Worm (Caenorhabditis elegans) whole organism, young adult: ENCODE measurements around the gene gipc-2.

Experiments
- B0019.2 ChIP-seq: fragments of 200-800 bp; sonication (Bioruptor generic); conservative IDR thresholded peaks from 2 replicates; pipeline ENCODE4 v1.3.6; 2022; ENCODE audit warnings: missing genetic modification reagents, missing genetic modification characterization, missing compliant biosample characterization
- B0261.1 ChIP-seq: sonication (generic microtip); optimal IDR thresholded peaks from 2 replicates; lab custom pipeline; 2016; ENCODE audit warnings: mild to moderate bottlenecking, missing genetic modification characterization, moderate library complexity, missing compliant biosample characterization
- C06A6.2 ChIP-seq: fragments of 200-800 bp; sonication (Bioruptor generic); conservative IDR thresholded peaks from 2 replicates; pipeline ENCODE4 v1.3.6; 2022; ENCODE audit warnings: missing genetic modification characterization, missing compliant biosample characterization
- F22D6.2 ChIP-seq: sonication (generic microtip); optimal IDR thresholded peaks from 2 replicates; lab custom pipeline; 2016; ENCODE audit warnings: mild to moderate bottlenecking, missing genetic modification characterization, missing compliant biosample characterization
- F39B2.1 ChIP-seq: fragments of 200-800 bp; sonication (Bioruptor generic); IDR thresholded peaks from 2 replicates; pipeline ENCODE4 v1.3.6; 2022; ENCODE audit warnings: missing genetic modification reagents, missing genetic modification characterization, missing compliant biosample characterization
- F49E8.2 ChIP-seq: sonication (generic microtip); optimal IDR thresholded peaks from 3 replicates; lab custom pipeline; 2017; ENCODE audit warnings: missing genetic modification characterization, mild to moderate bottlenecking, missing compliant biosample characterization, antibody characterized with exemption, moderate library complexity; ENCODE audit not compliant: insufficient read depth
- F55B11.4 ChIP-seq: sonication (generic microtip); optimal IDR thresholded peaks from 2 replicates; lab custom pipeline; 2016; ENCODE audit warnings: missing compliant biosample characterization, missing genetic modification characterization, borderline replicate concordance; ENCODE audit not compliant: insufficient read depth
- K11D2.4 ChIP-seq: fragments of 200-800 bp; sonication (Bioruptor generic); IDR thresholded peaks from 2 replicates; pipeline ENCODE4 v1.3.6; 2022; ENCODE audit warnings: missing genetic modification reagents, missing genetic modification characterization, missing compliant biosample characterization
- atf-7 ChIP-seq: sonication (generic microtip); optimal IDR thresholded peaks from 2 replicates; lab custom pipeline; 2017; ENCODE audit warnings: mild to moderate bottlenecking, missing genetic modification characterization, missing compliant biosample characterization
- attf-6 ChIP-seq: fragments of 200-800 bp; sonication (Bioruptor generic); IDR thresholded peaks from 2 replicates; pipeline ENCODE4 v1.3.6; 2022; ENCODE audit warnings: missing genetic modification reagents, missing genetic modification characterization, missing compliant biosample characterization
- cebp-1 ChIP-seq, 2 experiments: fragments of 200-800 bp in 1 of 2; sonication (Bioruptor generic) in 1 of 2; sonication (generic microtip) in 1 of 2; IDR thresholded peaks in 1 of 2; optimal IDR thresholded peaks in 1 of 2; 2 replicates each; pipeline versions ENCODE4 v1.3.6 to Lab custom; 2017 to 2022; ENCODE audit warnings: missing compliant biosample characterization in 2 of 2, missing genetic modification characterization in 2 of 2, mild to moderate bottlenecking in 1 of 2, missing genetic modification reagents in 1 of 2, moderate library complexity in 1 of 2
- ceh-91 ChIP-seq: fragments of 200-800 bp; sonication (Bioruptor generic); IDR thresholded peaks from 2 replicates; pipeline ENCODE4 v1.3.6; 2022; ENCODE audit warnings: missing genetic modification reagents, missing genetic modification characterization, missing compliant biosample characterization
- egrh-3 ChIP-seq: fragments of 200-800 bp; sonication (Bioruptor generic); IDR thresholded peaks from 2 replicates; pipeline ENCODE4 v1.3.6; 2022; ENCODE audit warnings: missing genetic modification reagents, missing genetic modification characterization, missing compliant biosample characterization
- ets-4 ChIP-seq: fragments of 200-800 bp; sonication (Bioruptor generic); optimal IDR thresholded peaks from 2 replicates; lab custom pipeline; 2018; ENCODE audit warnings: mild to moderate bottlenecking, missing genetic modification characterization, missing compliant biosample characterization
- fkh-3 ChIP-seq: sonication (generic microtip); optimal IDR thresholded peaks from 2 replicates; lab custom pipeline; 2016; ENCODE audit warnings: mild to moderate bottlenecking, missing genetic modification characterization, missing compliant biosample characterization
- hmg-1.2 ChIP-seq: fragments of 200-800 bp; sonication (Bioruptor generic); IDR thresholded peaks from 2 replicates; pipeline ENCODE4 v1.3.6; 2022; ENCODE audit warnings: missing genetic modification reagents, missing genetic modification characterization, missing compliant biosample characterization
- let-607 ChIP-seq, 2 experiments: fragments of 200-800 bp in 1 of 2; sonication (Bioruptor generic) in 1 of 2; sonication (generic microtip) in 1 of 2; optimal IDR thresholded peaks; 2 replicates each; lab custom pipeline; 2016 to 2018; ENCODE audit warnings: mild to moderate bottlenecking in 2 of 2, missing compliant biosample characterization in 2 of 2, missing genetic modification characterization in 2 of 2, moderate library complexity in 2 of 2, missing genotype in 1 of 2
- lsy-27 ChIP-seq: sonication (generic microtip); optimal IDR thresholded peaks from 2 replicates; lab custom pipeline; 2017; ENCODE audit warnings: missing genetic modification characterization, mild to moderate bottlenecking, missing compliant biosample characterization, antibody characterized with exemption, missing genotype, borderline replicate concordance; ENCODE audit not compliant: insufficient read depth
- nhr-80 ChIP-seq: sonication (generic microtip); optimal IDR thresholded peaks from 2 replicates; lab custom pipeline; 2016; ENCODE audit warnings: missing genetic modification characterization, missing compliant biosample characterization
- nhr-90 ChIP-seq: sonication (generic microtip); optimal IDR thresholded peaks from 2 replicates; lab custom pipeline; 2016; ENCODE audit warnings: missing genotype, mild to moderate bottlenecking, missing genetic modification characterization, missing compliant biosample characterization
- pbrm-1 ChIP-seq: fragments of 200-800 bp; sonication (Bioruptor generic); IDR thresholded peaks from 2 replicates; pipeline ENCODE4 v1.3.6; 2022; ENCODE audit warnings: missing genetic modification reagents, missing genetic modification characterization, missing compliant biosample characterization
- pha-4 ChIP-seq: fragments of 150-350 bp; sonication (generic microtip); optimal IDR thresholded peaks from 2 replicates; lab custom pipeline; 2014; ENCODE audit warnings: missing biosample characterization, missing genetic modification reagents, missing genetic modification characterization
- rec-8 ChIP-seq, 2 experiments: sonication (generic microtip); optimal IDR thresholded peaks; 2 replicates each; lab custom pipeline; 2016; ENCODE audit warnings: mild to moderate bottlenecking in 2 of 2, missing genetic modification characterization in 2 of 2, missing genetic modification reagents in 2 of 2, missing genotype in 2 of 2, missing biosample characterization in 1 of 2, missing compliant biosample characterization in 1 of 2, moderate library complexity in 1 of 2
- sdz-38 ChIP-seq: sonication (generic microtip); optimal IDR thresholded peaks from 2 replicates; lab custom pipeline; 2016; ENCODE audit warnings: missing genotype, missing genetic modification characterization, missing compliant biosample characterization
- sea-2 ChIP-seq: fragments of 200-800 bp; sonication (Bioruptor generic); IDR thresholded peaks from 2 replicates; pipeline ENCODE4 v1.3.6; 2022; ENCODE audit warnings: missing genetic modification characterization, missing compliant biosample characterization
- snpc-1.1 ChIP-seq: sonication (generic microtip); optimal IDR thresholded peaks from 2 replicates; lab custom pipeline; 2017; ENCODE audit warnings: missing genetic modification characterization, mild to moderate bottlenecking, missing compliant biosample characterization, antibody characterized with exemption, moderate library complexity, missing genotype, missing genetic modification reagents; ENCODE audit not compliant: insufficient read depth
- snpc-4 ChIP-seq, 5 experiments: fragments of 150-350 bp in 1 of 5; sonication (generic microtip) in 4 of 5; optimal IDR thresholded peaks; 2 replicates each; lab custom pipeline; 2014 to 2018; ENCODE audit warnings: missing genetic modification characterization in 5 of 5, missing biosample characterization in 3 of 5, antibody characterized with exemption in 2 of 5, mild to moderate bottlenecking in 2 of 5, missing compliant biosample characterization in 2 of 5, missing genotype in 2 of 5, moderate library complexity in 2 of 5, missing genetic modification reagents in 1 of 5
- sptf-2 ChIP-seq: fragments of 200-800 bp; sonication (Bioruptor generic); optimal IDR thresholded peaks from 2 replicates; lab custom pipeline; 2018; ENCODE audit warnings: mild to moderate bottlenecking, missing genetic modification characterization, missing compliant biosample characterization
- tbp1 ChIP-seq: fragments of 200-800 bp; sonication (Bioruptor generic); optimal IDR thresholded peaks from 2 replicates; lab custom pipeline; 2018; ENCODE audit warnings: mild to moderate bottlenecking, missing genetic modification characterization, missing compliant biosample characterization
- tbx-9 ChIP-seq: sonication (generic microtip); optimal IDR thresholded peaks from 2 replicates; lab custom pipeline; 2016; ENCODE audit warnings: borderline replicate concordance, missing genetic modification characterization, inconsistent platforms, missing compliant biosample characterization
- tlf-1 ChIP-seq: fragments of 200-800 bp; sonication (Bioruptor generic); optimal IDR thresholded peaks from 2 replicates; lab custom pipeline; 2018; ENCODE audit warnings: mild to moderate bottlenecking, missing genetic modification characterization, missing compliant biosample characterization
- zfh-2 ChIP-seq: fragments of 200-800 bp; sonication (Bioruptor generic); conservative IDR thresholded peaks from 2 replicates; pipeline ENCODE4 v1.3.6; 2022; ENCODE audit warnings: missing genetic modification reagents, missing genetic modification characterization, missing compliant biosample characterization
- ztf-22 ChIP-seq: fragments of 200-800 bp; sonication (Bioruptor generic); optimal IDR thresholded peaks from 2 replicates; lab custom pipeline; 2018; ENCODE audit warnings: mild to moderate bottlenecking, missing genetic modification characterization, moderate library complexity, missing compliant biosample characterization

gipc-2 gene

DNA sequence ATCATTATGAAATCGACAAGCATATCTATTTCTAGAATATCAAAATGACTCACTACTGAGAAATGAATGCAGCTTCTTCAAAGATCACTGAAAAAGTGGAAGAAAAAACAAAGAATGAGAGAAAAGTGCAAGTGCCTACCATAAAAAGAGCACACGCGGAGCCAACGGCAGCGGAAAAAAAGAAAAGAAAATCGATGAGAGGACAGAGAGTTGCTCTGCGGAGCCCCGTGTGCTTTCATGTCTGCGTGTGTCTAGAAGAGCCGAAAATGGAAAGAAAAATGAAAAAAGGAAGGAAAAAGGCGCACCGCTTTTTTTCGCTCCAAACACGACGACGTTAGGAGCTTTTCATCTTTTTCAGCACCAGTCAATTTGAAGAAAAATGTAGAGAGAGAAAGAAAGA is 35.3 kb upstream of the gipc-2 start, which contains the start of gene ipla-7:
Gene ipla-7, minus strand, starts transcription at position 122 of the 400 bp plus-strand sequence.
- no peak for TF ChIP-seq egrh-3 (GFP tag; lab: Robert Waterston, UW)
- no peak for TF ChIP-seq F39B2.1 (GFP tag; lab: Robert Waterston, UW)
- peak; percentile 16 for TF ChIP-seq nhr-80 (tag; lab: Kevin White, UChicago)
- TF ChIP-seq cebp-1 (GFP tag; IDR thresholded peaks at IDR 0.05; lab: Robert Waterston, UW) = no peak
- no peak for TF ChIP-seq cebp-1 (tag; optimal IDR thresholded peaks at IDR 0.05; lab: Kevin White, UChicago)
- no peak for TF ChIP-seq pha-4
- no peak for TF ChIP-seq pbrm-1 (GFP tag; lab: Robert Waterston, UW)
- TF ChIP-seq, all 124 proteins: peak for 1

DNA sequence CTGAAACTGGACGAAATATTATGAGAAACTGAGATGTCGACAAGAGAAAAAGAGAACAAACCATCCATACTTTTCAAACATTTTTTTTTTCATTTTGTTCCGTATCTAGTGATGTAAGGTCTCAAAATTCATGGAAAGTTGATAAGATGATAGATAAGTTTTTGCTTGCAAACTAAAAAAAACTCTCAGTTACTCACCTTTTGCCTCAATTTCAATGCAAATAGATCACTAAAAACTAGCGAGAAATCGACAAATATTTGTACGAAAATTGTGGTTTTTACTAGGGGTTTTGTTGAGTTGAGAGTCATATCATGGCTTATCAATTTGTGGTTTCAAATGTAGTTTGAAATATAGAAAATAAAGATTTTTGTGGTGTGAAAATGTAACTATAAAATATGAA is 33.3 kb upstream of the gipc-2 start:
- TF ChIP-seq nhr-80 (tag; lab: Kevin White, UChicago) (peak; percentile 31), fkh-3 (tag; lab: Kevin White, UChicago) (no peak)
- TF ChIP-seq, all 124 proteins: peak for 1

- TF ChIP-seq ets-4 (GFP tag; lab: Kevin White, UChicago) (peak; percentile 40), rec-8 (tag; optimal IDR thresholded peaks at IDR 0.05; lab: Kevin White, UChicago) (no peak), attf-6 (GFP tag; lab: Robert Waterston, UW) (no peak), let-607 (tag; optimal IDR thresholded peaks at IDR 0.05; lab: Kevin White, UChicago) (peak in 1 of 2 experiments; percentile 53), ztf-22 (peak; percentile 17), zfh-2 (GFP tag; lab: Robert Waterston, UW) (no peak), sptf-2 (GFP tag; lab: Kevin White, UChicago) (no peak), F49E8.2 (tag; lab: Kevin White, UChicago) (no peak), nhr-80 (tag; lab: Kevin White, UChicago) (peak; percentile 73), lsy-27 (tag; lab: Kevin White, UChicago) (no peak), atf-7 (tag; lab: Kevin White, UChicago) (peak; percentile 4), B0019.2 (GFP tag; lab: Robert Waterston, UW) (no peak), C06A6.2 (GFP tag; lab: Robert Waterston, UW) (no peak)
Observed at ce11 chrIV:10059175-10059574, 31.7 kb upstream of the gipc-2 start.

ce11 chrIV:10056138-10056537 is 28.7 kb upstream of the gipc-2 start, which contains the start of gene T04B2.7:
T04B2.7 (minus strand) TSS chrIV:10056238.
- TF ChIP-seq tbp1 (GFP tag; lab: Kevin White, UChicago) = no peak
- TF ChIP-seq fkh-3 (tag; lab: Kevin White, UChicago) = no peak
- no peak for TF ChIP-seq B0019.2 (GFP tag; lab: Robert Waterston, UW)
- no peak for TF ChIP-seq F22D6.2 (tag; lab: Kevin White, UChicago)
- TF ChIP-seq ztf-22 = no peak
- no peak for TF ChIP-seq snpc-4 (GFP tag; optimal IDR thresholded peaks at IDR 0.05; lab: Kevin White, UChicago)
- no peak for TF ChIP-seq snpc-4 (tag; optimal IDR thresholded peaks at IDR 0.05; lab: Kevin White, UChicago)
- TF ChIP-seq snpc-1.1 (tag; lab: Kevin White, UChicago) = no peak
- TF ChIP-seq tbx-9 (tag; lab: Kevin White, UChicago) = no peak
- no peak for TF ChIP-seq F55B11.4 (tag; lab: Kevin White, UChicago)
- TF ChIP-seq K11D2.4 (GFP tag; lab: Robert Waterston, UW) = no peak
- TF ChIP-seq hmg-1.2 (GFP tag; lab: Robert Waterston, UW) = no peak
- TF ChIP-seq, all 124 proteins: peak for 0

ce11 chrIV:10053550-10053949 is 26.1 kb upstream of the gipc-2 start, which contains the start of gene srv-12:
srv-12 (minus strand) TSS chrIV:10053650.
- TF ChIP-seq sdz-38 (tag; lab: Kevin White, UChicago) (no peak), ceh-91 (GFP tag; lab: Robert Waterston, UW) (no peak), sea-2 (GFP tag; lab: Robert Waterston, UW) (no peak), F49E8.2 (tag; lab: Kevin White, UChicago) (no peak), nhr-90 (tag; lab: Kevin White, UChicago) (no peak), tlf-1 (GFP tag; lab: Kevin White, UChicago) (no peak), B0261.1 (tag; lab: Kevin White, UChicago) (no peak), rec-8 (tag; optimal IDR thresholded peaks at IDR 0.05; lab: Kevin White, UChicago) (no peak)
- TF ChIP-seq, all 124 proteins: peak for 0
